Fruit fly (Drosophila melanogaster): ENCODE measurements around the gene Tcs3.

dm6 chr3L:16330740-16331139, 21.1 kb upstream of the Tcs3 start, which contains the start of gene CG33060:
- TF ChIP-seq psq (optimal IDR thresholded peaks at IDR 0.05) (no peak), CG8478 (optimal IDR thresholded peaks at IDR 0.05) (no peak), usp (GFP tag; optimal IDR thresholded peaks at IDR 0.05) (no peak), Dll (optimal IDR thresholded peaks at IDR 0.05) (no peak)

Measured in whole organism.